Worm (Caenorhabditis elegans) whole organism, L4/young adult: ENCODE data around the gene C16C8.12.

Experiments used
- W03F9.2 ChIP-seq: fragments of 150-350 bp; optimal IDR thresholded peaks from 2 replicates; lab custom pipeline; 2014; ENCODE audit warnings: missing biosample characterization, missing genetic modification characterization
- dao-5 ChIP-seq: sonication (generic microtip); optimal IDR thresholded peaks from 2 replicates; lab custom pipeline; 2016; ENCODE audit warnings: missing genotype, missing genetic modification characterization, moderate library complexity, missing compliant biosample characterization

ce11 chrII:3439244-3439698 lies 13.2 kb upstream of the C16C8.12 start:
- TF ChIP-seq W03F9.2 (no peak), dao-5 (tag; lab: Kevin White, UChicago) (peak; percentile 73)
